Worm (Caenorhabditis elegans) whole organism, young adult: ENCODE measurements around the gene C16D9.6.

Experiments used
- B0336.3 ChIP-seq: fragments of 200-800 bp; sonication (Bioruptor generic); IDR thresholded peaks from 2 replicates; pipeline ENCODE4 v1.3.6; 2022; ENCODE audit warnings: missing genetic modification characterization, missing compliant biosample characterization
- F22D6.2 ChIP-seq: sonication (generic microtip); optimal IDR thresholded peaks from 2 replicates; lab custom pipeline; 2016; ENCODE audit warnings: mild to moderate bottlenecking, missing genetic modification characterization, missing compliant biosample characterization
- F33H1.4 ChIP-seq: fragments of 200-800 bp; sonication (Bioruptor generic); IDR thresholded peaks from 2 replicates; pipeline ENCODE4 v1.3.6; 2022; ENCODE audit warnings: missing genetic modification reagents, missing genetic modification characterization, missing compliant biosample characterization
- T07F8.4 ChIP-seq: sonication (generic microtip); optimal IDR thresholded peaks from 2 replicates; lab custom pipeline; 2016; ENCODE audit warnings: mild to moderate bottlenecking, missing genetic modification characterization, moderate library complexity, missing compliant biosample characterization
- Y67H2A.10 ChIP-seq: fragments of 200-800 bp; sonication (Bioruptor generic); conservative IDR thresholded peaks from 2 replicates; pipeline ENCODE4 v1.3.6; 2022; ENCODE audit warnings: missing genetic modification reagents, missing genetic modification characterization, missing compliant biosample characterization
- ZK185.1 ChIP-seq: sonication (generic microtip); optimal IDR thresholded peaks from 2 replicates; lab custom pipeline; 2016; ENCODE audit warnings: mild to moderate bottlenecking, missing genetic modification characterization, missing compliant biosample characterization; ENCODE audit not compliant: poor library complexity, severe bottlenecking
- aptf-2 ChIP-seq: fragments of 200-800 bp; sonication (Bioruptor generic); conservative IDR thresholded peaks from 2 replicates; pipeline ENCODE4 v1.3.6; 2022; ENCODE audit warnings: missing genetic modification reagents, missing genetic modification characterization, missing compliant biosample characterization
- aptf-3 ChIP-seq: fragments of 200-800 bp; sonication (Bioruptor generic); IDR thresholded peaks from 2 replicates; pipeline ENCODE4 v1.3.6; 2022; ENCODE audit warnings: missing genetic modification characterization, missing compliant biosample characterization
- atf-7 ChIP-seq: sonication (generic microtip); optimal IDR thresholded peaks from 2 replicates; lab custom pipeline; 2017; ENCODE audit warnings: mild to moderate bottlenecking, missing genetic modification characterization, missing compliant biosample characterization
- athp-1 ChIP-seq: sonication (generic microtip); optimal IDR thresholded peaks from 2 replicates; lab custom pipeline; 2017; ENCODE audit warnings: mild to moderate bottlenecking, missing genetic modification characterization, missing compliant biosample characterization
- attf-5 ChIP-seq: fragments of 200-800 bp; sonication (Bioruptor generic); optimal IDR thresholded peaks from 2 replicates; lab custom pipeline; 2018; ENCODE audit warnings: mild to moderate bottlenecking, missing genetic modification characterization, missing compliant biosample characterization
- ceh-100 ChIP-seq: fragments of 200-800 bp; sonication (Bioruptor generic); IDR thresholded peaks from 2 replicates; pipeline ENCODE4 v1.3.6; 2022; ENCODE audit warnings: missing genetic modification reagents, missing genetic modification characterization, missing compliant biosample characterization
- ceh-58 ChIP-seq: fragments of 200-800 bp; sonication (Bioruptor generic); IDR thresholded peaks from 2 replicates; pipeline ENCODE4 v1.3.6; 2022; ENCODE audit warnings: missing genetic modification characterization, missing compliant biosample characterization
- ceh-79 ChIP-seq: sonication (generic microtip); optimal IDR thresholded peaks from 2 replicates; lab custom pipeline; 2017; ENCODE audit warnings: mild to moderate bottlenecking, missing genetic modification characterization, missing compliant biosample characterization
- ceh-91 ChIP-seq: fragments of 200-800 bp; sonication (Bioruptor generic); IDR thresholded peaks from 2 replicates; pipeline ENCODE4 v1.3.6; 2022; ENCODE audit warnings: missing genetic modification reagents, missing genetic modification characterization, missing compliant biosample characterization
- chd-7 ChIP-seq: sonication (generic microtip); optimal IDR thresholded peaks from 2 replicates; lab custom pipeline; 2016; ENCODE audit warnings: mild to moderate bottlenecking, missing genetic modification characterization, moderate library complexity, missing compliant biosample characterization
- dpl-1 ChIP-seq: fragments of 150-350 bp; optimal IDR thresholded peaks from 2 replicates; lab custom pipeline; 2014; ENCODE audit warnings: missing biosample characterization, missing genetic modification reagents, missing genetic modification characterization
- ekl-4 ChIP-seq: fragments of 200-800 bp; sonication (Bioruptor generic); IDR thresholded peaks from 2 replicates; pipeline ENCODE4 v1.3.6; 2022; ENCODE audit warnings: missing genetic modification reagents, missing genetic modification characterization, missing compliant biosample characterization
- ets-4 ChIP-seq: fragments of 200-800 bp; sonication (Bioruptor generic); optimal IDR thresholded peaks from 2 replicates; lab custom pipeline; 2018; ENCODE audit warnings: mild to moderate bottlenecking, missing genetic modification characterization, missing compliant biosample characterization
- fkh-3 ChIP-seq: sonication (generic microtip); optimal IDR thresholded peaks from 2 replicates; lab custom pipeline; 2016; ENCODE audit warnings: mild to moderate bottlenecking, missing genetic modification characterization, missing compliant biosample characterization
- gei-17 ChIP-seq: fragments of 200-800 bp; sonication (Bioruptor generic); optimal IDR thresholded peaks from 2 replicates; lab custom pipeline; 2018; ENCODE audit warnings: mild to moderate bottlenecking, missing genetic modification characterization, missing compliant biosample characterization
- hlh-12 ChIP-seq: sonication (generic microtip); optimal IDR thresholded peaks from 2 replicates; lab custom pipeline; 2016; ENCODE audit warnings: missing genetic modification characterization, missing compliant biosample characterization
- hlh-26 ChIP-seq: fragments of 200-800 bp; sonication (Bioruptor generic); conservative IDR thresholded peaks from 2 replicates; pipeline ENCODE4 v1.3.6; 2022; ENCODE audit warnings: missing genetic modification reagents, missing genetic modification characterization, missing compliant biosample characterization
- hrde-1 ChIP-seq: sonication (generic microtip); optimal IDR thresholded peaks from 2 replicates; lab custom pipeline; 2016; ENCODE audit warnings: missing genetic modification characterization, mild to moderate bottlenecking, missing compliant biosample characterization, moderate library complexity, missing genotype, missing genetic modification reagents, borderline replicate concordance
- lag-1 ChIP-seq: fragments of 200-800 bp; sonication (Bioruptor generic); IDR thresholded peaks from 2 replicates; pipeline ENCODE4 v1.3.6; 2022; ENCODE audit warnings: missing genetic modification reagents, missing genetic modification characterization, missing compliant biosample characterization
- lsy-27 ChIP-seq: sonication (generic microtip); optimal IDR thresholded peaks from 2 replicates; lab custom pipeline; 2017; ENCODE audit warnings: missing genetic modification characterization, mild to moderate bottlenecking, missing compliant biosample characterization, antibody characterized with exemption, missing genotype, borderline replicate concordance; ENCODE audit not compliant: insufficient read depth
- mel-28 ChIP-seq: sonication (generic microtip); optimal IDR thresholded peaks from 2 replicates; lab custom pipeline; 2016; ENCODE audit warnings: borderline replicate concordance, mild to moderate bottlenecking, missing genetic modification characterization, missing compliant biosample characterization
- mxl-1 ChIP-seq: sonication (generic microtip); optimal IDR thresholded peaks from 2 replicates; lab custom pipeline; 2016; ENCODE audit warnings: missing genetic modification characterization, missing compliant biosample characterization
- nhr-90 ChIP-seq: sonication (generic microtip); optimal IDR thresholded peaks from 2 replicates; lab custom pipeline; 2016; ENCODE audit warnings: missing genotype, mild to moderate bottlenecking, missing genetic modification characterization, missing compliant biosample characterization
- rcor-1 ChIP-seq: fragments of 200-800 bp; sonication (Bioruptor generic); IDR thresholded peaks from 2 replicates; pipeline ENCODE4 v1.3.6; 2022; ENCODE audit warnings: missing genetic modification reagents, missing genetic modification characterization, missing compliant biosample characterization
- rpc-1 ChIP-seq, 2 experiments: fragments of 150-350 bp in 1 of 2; sonication (generic microtip) in 1 of 2; optimal IDR thresholded peaks; 2 replicates each; lab custom pipeline; 2014 to 2018; ENCODE audit warnings: missing biosample characterization in 1 of 2, missing genetic modification characterization in 1 of 2, missing genetic modification reagents in 1 of 2, missing genotype in 1 of 2
- sdz-38 ChIP-seq: sonication (generic microtip); optimal IDR thresholded peaks from 2 replicates; lab custom pipeline; 2016; ENCODE audit warnings: missing genotype, missing genetic modification characterization, missing compliant biosample characterization
- snpc-4 ChIP-seq, 5 experiments: fragments of 150-350 bp in 1 of 5; sonication (generic microtip) in 4 of 5; optimal IDR thresholded peaks; 2 replicates each; lab custom pipeline; 2014 to 2018; ENCODE audit warnings: missing genetic modification characterization in 5 of 5, missing biosample characterization in 3 of 5, antibody characterized with exemption in 2 of 5, mild to moderate bottlenecking in 2 of 5, missing compliant biosample characterization in 2 of 5, missing genotype in 2 of 5, moderate library complexity in 2 of 5, missing genetic modification reagents in 1 of 5
- sptf-2 ChIP-seq: fragments of 200-800 bp; sonication (Bioruptor generic); optimal IDR thresholded peaks from 2 replicates; lab custom pipeline; 2018; ENCODE audit warnings: mild to moderate bottlenecking, missing genetic modification characterization, missing compliant biosample characterization
- tbp1 ChIP-seq: fragments of 200-800 bp; sonication (Bioruptor generic); optimal IDR thresholded peaks from 2 replicates; lab custom pipeline; 2018; ENCODE audit warnings: mild to moderate bottlenecking, missing genetic modification characterization, missing compliant biosample characterization
- ztf-25 ChIP-seq: fragments of 200-800 bp; sonication (Bioruptor generic); IDR thresholded peaks from 2 replicates; pipeline ENCODE4 v1.3.6; 2022; ENCODE audit warnings: missing genetic modification reagents, missing genetic modification characterization, missing compliant biosample characterization
- ztf-28 ChIP-seq: fragments of 200-800 bp; sonication (Bioruptor generic); IDR thresholded peaks from 2 replicates; pipeline ENCODE4 v1.3.6; 2022; ENCODE audit warnings: missing genetic modification reagents, missing genetic modification characterization, missing compliant biosample characterization
- ztf-6 ChIP-seq: fragments of 200-800 bp; sonication (Bioruptor generic); IDR thresholded peaks from 2 replicates; pipeline ENCODE4 v1.3.6; 2022; ENCODE audit warnings: missing genetic modification reagents, missing genetic modification characterization, missing compliant biosample characterization

Gene C16D9.6

DNA sequence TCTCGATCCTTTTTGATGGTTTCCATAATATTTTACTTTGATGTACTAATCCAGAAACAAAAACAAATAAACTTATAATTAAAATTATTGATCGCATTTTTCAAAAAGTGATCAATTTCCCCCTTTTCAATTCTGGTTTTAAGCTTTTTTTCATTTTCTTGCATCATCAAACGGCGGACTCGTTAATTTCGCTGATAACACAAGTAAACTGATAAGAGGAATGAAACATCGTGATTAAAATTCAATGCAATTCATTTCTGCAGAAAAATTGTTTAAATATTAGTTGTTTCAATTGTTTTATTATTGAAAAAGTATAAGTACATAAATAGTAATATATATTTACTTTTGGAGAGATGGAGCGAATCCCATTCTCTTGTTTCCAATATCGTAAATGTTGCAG lies 17.2 kb upstream of the C16D9.6 start (continued):
- TF ChIP-seq ekl-4 (GFP tag; lab: Robert Waterston, UW) (0 out of 2 replicates have a peak, but pooled peaks have one; percentile 21), ceh-79 (tag; lab: Kevin White, UChicago) (no peak)

DNA sequence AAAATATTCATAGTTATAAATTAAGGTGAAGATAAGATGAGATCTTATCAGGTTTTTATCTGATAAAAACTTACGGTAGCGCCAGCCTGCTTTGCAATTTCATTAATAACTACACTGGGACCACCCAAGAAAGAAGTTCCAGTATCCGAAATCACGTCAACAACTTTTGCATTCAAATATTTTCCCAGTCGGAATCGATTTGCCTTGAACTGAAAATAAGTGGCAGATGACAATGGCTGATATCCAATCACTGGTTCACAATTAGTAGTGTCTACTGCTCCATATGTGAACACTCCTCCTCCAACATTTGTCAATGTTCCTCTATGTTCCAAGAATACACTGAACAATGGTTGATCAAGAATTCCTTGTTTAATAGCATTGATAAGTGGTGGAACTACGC lies 16.1 kb upstream of the C16D9.6 start, which contains the start of gene F21F8.5:
F21F8.5 (minus strand) TSS at position 101 of the 400 bp plus-strand sequence.
- TF ChIP-seq aptf-3 (GFP tag; lab: Robert Waterston, UW): no peak
- TF ChIP-seq hrde-1 (tag; lab: Kevin White, UChicago): no peak
- no peak for TF ChIP-seq gei-17 (GFP tag; lab: Kevin White, UChicago)
- TF ChIP-seq mxl-1: no peak
- TF ChIP-seq mel-28 (tag; lab: Kevin White, UChicago): no peak
- TF ChIP-seq ZK185.1 (tag; lab: Kevin White, UChicago): no peak
- no peak for TF ChIP-seq snpc-4 (GFP tag; optimal IDR thresholded peaks at IDR 0.05; lab: Kevin White, UChicago)
- TF ChIP-seq snpc-4 (tag; optimal IDR thresholded peaks at IDR 0.05; lab: Kevin White, UChicago): no peak

DNA sequence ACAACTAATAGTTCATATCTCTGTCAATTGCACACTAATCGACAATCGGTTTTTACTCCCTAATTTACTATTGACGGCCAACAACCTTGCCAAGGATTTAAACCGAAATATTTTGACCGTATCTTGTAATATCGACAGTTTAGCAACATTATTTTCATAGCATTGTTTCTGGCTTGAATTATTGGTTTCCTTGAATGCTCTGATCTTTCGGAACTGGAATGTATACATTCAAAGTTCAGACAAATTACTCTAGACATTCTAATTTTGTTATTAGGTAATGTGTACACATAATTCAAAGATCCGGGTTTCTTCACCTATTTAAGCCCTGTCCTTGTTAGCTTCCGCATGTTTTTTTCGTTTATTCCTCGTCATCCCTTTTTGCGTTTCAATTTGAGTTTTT lies 13.8 kb upstream of the C16D9.6 start, which contains the start of gene C16D9.9:
C16D9.9 (plus strand) TSS at position 301 of the 400 bp plus-strand sequence.
- TF ChIP-seq atf-7 (tag; lab: Kevin White, UChicago) (no peak), rpc-1 (optimal IDR thresholded peaks at IDR 0.05; lab: Kevin White, UChicago) (no peak), rpc-1 (tag; optimal IDR thresholded peaks at IDR 0.05; lab: Kevin White, UChicago) (no peak), ceh-58 (GFP tag; lab: Robert Waterston, UW) (no peak), hlh-26 (no peak), tbp1 (GFP tag; lab: Kevin White, UChicago) (no peak), fkh-3 (tag; lab: Kevin White, UChicago) (no peak), F33H1.4 (GFP tag; lab: Robert Waterston, UW) (no peak), aptf-3 (GFP tag; lab: Robert Waterston, UW) (no peak), ceh-91 (GFP tag; lab: Robert Waterston, UW) (no peak), lsy-27 (tag; lab: Kevin White, UChicago) (no peak), nhr-90 (tag; lab: Kevin White, UChicago) (no peak), hlh-12 (tag; lab: Kevin White, UChicago) (no peak), mxl-1 (no peak), snpc-4 (GFP tag; optimal IDR thresholded peaks at IDR 0.05; lab: Kevin White, UChicago) (no peak), snpc-4 (tag; optimal IDR thresholded peaks at IDR 0.05; lab: Kevin White, UChicago) (no peak), dpl-1 (GFP tag; lab: Kevin White, UChicago) (no peak), chd-7 (tag; lab: Kevin White, UChicago) (no peak), Y67H2A.10 (GFP tag; lab: Robert Waterston, UW) (no peak), rcor-1 (GFP tag; lab: Robert Waterston, UW) (no peak), ceh-100 (no peak)
- TF ChIP-seq, all 124 proteins: peak for 0

DNA sequence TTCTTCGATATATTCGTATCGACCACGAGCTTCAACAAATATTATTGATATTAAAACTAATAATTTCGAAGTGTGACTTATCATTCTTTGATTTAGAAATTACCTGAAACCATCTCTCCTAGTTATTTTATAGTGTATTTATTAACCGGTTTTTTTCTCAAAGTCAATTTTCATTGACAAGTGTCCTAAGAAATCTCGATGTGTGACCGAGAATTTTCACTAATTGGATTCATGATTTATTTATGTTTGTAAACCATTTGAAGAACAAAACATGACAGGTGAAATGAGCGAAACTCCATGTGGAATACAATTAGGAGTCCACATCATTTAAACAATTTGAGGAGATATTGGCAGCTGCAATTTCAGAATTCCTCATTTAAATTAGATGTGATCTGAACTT lies 13.4 kb upstream of the C16D9.6 start, which contains the start of gene C16D9.8:
C16D9.8 (minus strand) TSS at position 101 of the 400 bp plus-strand sequence.
- TF ChIP-seq tbp1 (GFP tag; lab: Kevin White, UChicago): no peak
- TF ChIP-seq athp-1 (tag; lab: Kevin White, UChicago): no peak
- TF ChIP-seq ztf-28 (GFP tag; lab: Robert Waterston, UW): no peak
- TF ChIP-seq lsy-27 (tag; lab: Kevin White, UChicago): no peak
- no peak for TF ChIP-seq lag-1 (GFP tag; lab: Robert Waterston, UW)
- TF ChIP-seq T07F8.4: no peak
- TF ChIP-seq F33H1.4 (GFP tag; lab: Robert Waterston, UW): no peak
- TF ChIP-seq nhr-90 (tag; lab: Kevin White, UChicago): no peak
- TF ChIP-seq attf-5 (GFP tag; lab: Kevin White, UChicago): no peak
- no peak for TF ChIP-seq B0336.3 (GFP tag; lab: Robert Waterston, UW)
- TF ChIP-seq sptf-2 (GFP tag; lab: Kevin White, UChicago): no peak
- no peak for TF ChIP-seq hrde-1 (tag; lab: Kevin White, UChicago)
- TF ChIP-seq sdz-38 (tag; lab: Kevin White, UChicago): no peak
- TF ChIP-seq ceh-100: no peak
- TF ChIP-seq ztf-25 (GFP tag; lab: Robert Waterston, UW): no peak
- TF ChIP-seq ztf-6 (GFP tag; lab: Robert Waterston, UW): no peak
- no peak for TF ChIP-seq aptf-2 (GFP tag; lab: Robert Waterston, UW)
- no peak for TF ChIP-seq ets-4 (GFP tag; lab: Kevin White, UChicago)
- TF ChIP-seq F22D6.2 (tag; lab: Kevin White, UChicago): no peak
